Worm (Caenorhabditis elegans) whole organism, young adult: ENCODE data around the gene T25D3.3.

Experiments
- akir-1 ChIP-seq: fragments of 200-800 bp; sonication (Bioruptor generic); optimal IDR thresholded peaks from 2 replicates; lab custom pipeline; 2018; ENCODE audit warnings: mild to moderate bottlenecking, missing genetic modification characterization, moderate library complexity, missing compliant biosample characterization
- ama-1 ChIP-seq, 3 experiments: fragments of 150-350 bp in 1 of 3; sonication (generic microtip) in 2 of 3; optimal IDR thresholded peaks; 2 replicates each; lab custom pipeline; 2014 to 2018; ENCODE audit warnings: missing biosample characterization in 2 of 3, missing genetic modification characterization in 2 of 3, missing genetic modification reagents in 2 of 3
- atf-7 ChIP-seq: sonication (generic microtip); optimal IDR thresholded peaks from 2 replicates; lab custom pipeline; 2017; ENCODE audit warnings: mild to moderate bottlenecking, missing genetic modification characterization, missing compliant biosample characterization
- ccch-3 ChIP-seq: fragments of 200-800 bp; sonication (Bioruptor generic); optimal IDR thresholded peaks from 2 replicates; lab custom pipeline; 2018; ENCODE audit warnings: mild to moderate bottlenecking, missing genetic modification characterization, missing compliant biosample characterization
- efl-1 ChIP-seq: fragments of 150-350 bp; optimal IDR thresholded peaks from 2 replicates; lab custom pipeline; 2014; ENCODE audit warnings: missing biosample characterization, missing genetic modification reagents, missing genetic modification characterization
- rec-8 ChIP-seq, 2 experiments: sonication (generic microtip); optimal IDR thresholded peaks; 2 replicates each; lab custom pipeline; 2016; ENCODE audit warnings: mild to moderate bottlenecking in 2 of 2, missing genetic modification characterization in 2 of 2, missing genetic modification reagents in 2 of 2, missing genotype in 2 of 2, missing biosample characterization in 1 of 2, missing compliant biosample characterization in 1 of 2, moderate library complexity in 1 of 2

DNA sequence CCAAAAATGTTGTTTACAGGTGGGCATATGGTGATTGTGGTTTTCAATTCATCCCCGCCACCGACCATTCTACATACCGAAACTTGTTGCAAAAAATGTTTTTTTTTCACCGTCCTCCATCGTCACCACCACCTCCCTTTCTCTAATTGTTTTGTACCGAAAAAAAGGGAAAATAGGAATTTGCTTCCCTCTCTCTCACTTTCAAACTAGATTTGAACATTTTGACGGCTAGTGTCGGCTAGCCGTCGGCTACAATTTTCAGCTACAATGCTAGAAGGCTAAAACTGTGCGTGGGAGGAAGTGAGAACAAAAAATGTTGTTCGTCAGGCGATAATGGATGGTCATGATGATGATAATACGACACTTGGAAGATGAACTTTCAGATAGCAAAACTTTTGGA is 25.8 kb downstream of the T25D3.3 start:
- TF ChIP-seq efl-1 (GFP tag; lab: Kevin White, UChicago) (no peak), ama-1 (optimal IDR thresholded peaks at IDR 0.05; lab: Kevin White, UChicago) (no peak), ama-1 (GFP tag; optimal IDR thresholded peaks at IDR 0.05; lab: Kevin White, UChicago) (no peak), ccch-3 (GFP tag; lab: Kevin White, UChicago) (no peak), akir-1 (GFP tag; lab: Kevin White, UChicago) (no peak), atf-7 (tag; lab: Kevin White, UChicago) (no peak), rec-8 (tag; optimal IDR thresholded peaks at IDR 0.05; lab: Kevin White, UChicago) (no peak)
